Worm (Caenorhabditis elegans): ENCODE results near the gene Y50E8A.6.

Y50E8A.6 gene

ce11 chrV:14784787-14785186 is 43.7 kb upstream of the Y50E8A.6 start:
- TF ChIP-seq lir-1 (GFP tag; conservative IDR thresholded peaks at IDR 0.05) (no peak), cebp-2 (GFP tag; IDR thresholded peaks at IDR 0.05) (no peak), nfyb-1 (GFP tag; IDR thresholded peaks at IDR 0.05) (peak; percentile 67; the same call in 1 of the 2 replicates), madf-3 (GFP tag; IDR thresholded peaks at IDR 0.05) (no peak)

DNA sequence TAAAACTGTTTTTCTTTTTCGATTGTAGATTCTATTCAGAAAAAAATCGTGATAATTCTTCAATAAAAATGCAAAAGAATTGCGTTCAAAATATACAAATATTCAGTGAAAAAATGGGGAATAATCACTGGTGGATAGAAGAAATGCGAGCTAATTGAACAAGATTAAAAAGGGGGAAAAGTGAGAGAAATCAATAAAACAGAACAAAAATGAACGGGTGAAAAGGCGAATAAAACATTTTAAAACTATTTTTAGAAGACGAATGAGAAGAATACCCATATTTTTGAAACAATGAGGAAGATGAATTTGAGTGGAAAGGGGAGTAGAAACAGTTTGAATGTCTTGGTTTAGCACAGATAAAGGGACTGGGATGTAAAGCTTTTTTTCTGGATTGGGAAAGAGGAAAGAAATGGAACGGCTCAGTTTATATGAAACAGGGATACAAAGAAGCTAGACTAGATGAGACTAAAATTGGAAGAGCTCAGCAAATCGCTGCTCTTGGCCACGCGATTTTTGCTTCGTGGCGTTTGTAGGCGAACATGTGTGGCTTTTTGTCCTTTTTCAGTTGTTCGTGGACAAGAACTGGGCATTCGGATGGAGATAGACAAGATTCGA is 43.1 kb upstream of the Y50E8A.6 start, which contains the start of gene Y50E8A.12:
TSS of gene Y50E8A.12 (minus strand) at position 51 of the 615 bp plus-strand sequence.
- TF ChIP-seq tbx-9 (tag; optimal IDR thresholded peaks at IDR 0.05; ENCODE audit: borderline replicate concordance): no peak
- no peak for TF ChIP-seq lin-40 (tag; optimal IDR thresholded peaks at IDR 0.05)
- TF ChIP-seq F23B12.7 (tag; optimal IDR thresholded peaks at IDR 0.05; ENCODE audit: insufficient read depth): no peak
- TF ChIP-seq F52B5.7 (tag; optimal IDR thresholded peaks at IDR 0.05): no peak
- no peak for TF ChIP-seq F57C9.4 (tag; optimal IDR thresholded peaks at IDR 0.05)
- no peak for TF ChIP-seq hmg-20 (GFP tag; IDR thresholded peaks at IDR 0.05)
- TF ChIP-seq xnd-1 (tag; optimal IDR thresholded peaks at IDR 0.05): no peak
- TF ChIP-seq snpc-4 (GFP tag; optimal IDR thresholded peaks at IDR 0.05): no peak
- TF ChIP-seq snpc-4 (tag; optimal IDR thresholded peaks at IDR 0.05): no peak

DNA sequence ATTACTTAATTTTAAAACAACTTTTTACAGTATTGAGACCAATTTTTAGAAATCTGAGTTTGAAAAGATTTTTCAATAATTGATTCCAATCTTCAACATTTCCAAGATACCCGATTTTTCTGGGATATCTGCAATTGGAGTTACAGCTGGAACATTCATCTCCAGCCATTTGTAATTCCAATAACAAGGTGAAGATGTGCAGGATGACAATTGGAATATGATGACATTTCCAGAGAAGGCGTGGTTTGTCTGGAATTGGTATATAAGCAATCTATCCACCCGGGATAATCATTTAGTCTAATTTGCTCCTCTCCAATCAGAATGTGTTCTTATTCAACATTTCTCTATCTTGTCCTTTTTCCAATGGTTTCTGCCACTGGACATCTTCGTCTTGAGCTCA is 40.0 kb upstream of the Y50E8A.6 start, which contains the start of gene Y50E8A.11:
TSS of gene Y50E8A.11 (plus strand) at position 301 of the 400 bp plus-strand sequence.
- TF ChIP-seq T26A5.8 (tag; optimal IDR thresholded peaks at IDR 0.05) (no peak), K11D2.4 (GFP tag; IDR thresholded peaks at IDR 0.05) (no peak), F57C9.4 (tag; optimal IDR thresholded peaks at IDR 0.05) (no peak), nfya-2 (GFP tag; IDR thresholded peaks at IDR 0.05) (no peak), tlf-1 (GFP tag; optimal IDR thresholded peaks at IDR 0.05) (no peak), chd-7 (tag; optimal IDR thresholded peaks at IDR 0.05) (no peak), fkh-3 (tag; optimal IDR thresholded peaks at IDR 0.05) (no peak), ztf-18 (tag; optimal IDR thresholded peaks at IDR 0.05) (no peak), egl-44 (GFP tag; IDR thresholded peaks at IDR 0.05) (no peak), lsy-27 (tag; optimal IDR thresholded peaks at IDR 0.05; ENCODE audit: borderline replicate concordance, insufficient read depth) (no peak), mel-28 (tag; optimal IDR thresholded peaks at IDR 0.05; ENCODE audit: borderline replicate concordance) (no peak), ceh-91 (GFP tag; IDR thresholded peaks at IDR 0.05) (no peak), xnd-1 (tag; optimal IDR thresholded peaks at IDR 0.05) (no peak), pbrm-1 (GFP tag; IDR thresholded peaks at IDR 0.05) (no peak), egrh-3 (GFP tag; IDR thresholded peaks at IDR 0.05) (no peak), ztf-22 (GFP tag; optimal IDR thresholded peaks at IDR 0.05) (no peak)

DNA sequence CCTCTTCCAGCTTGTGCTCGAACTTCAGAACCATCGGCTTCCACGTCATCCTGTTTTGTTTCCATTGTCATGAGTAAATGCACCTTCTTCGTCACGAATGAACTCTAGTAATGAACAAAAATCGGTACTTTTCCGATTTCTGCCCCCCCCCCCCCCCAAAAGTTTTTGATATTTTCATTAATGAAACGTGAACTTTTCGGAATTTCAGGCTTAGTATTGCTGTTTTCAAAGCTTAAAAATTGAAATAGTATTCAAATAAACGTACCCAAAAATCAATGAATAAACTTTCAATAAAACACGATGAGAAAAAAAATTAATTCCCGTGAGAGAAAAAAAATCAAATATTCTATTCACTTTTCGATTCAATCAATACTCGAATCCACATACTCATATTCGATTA is 38.5 kb upstream of the Y50E8A.6 start, which contains the start of the genes scrm-7 and Y50E8A.10:
TSS of gene scrm-7 (minus strand) at position 101 of the 400 bp plus-strand sequence.
TSS of gene Y50E8A.10 (plus strand) at position 353 of the 400 bp plus-strand sequence.
- TF ChIP-seq hlh-12 (tag; optimal IDR thresholded peaks at IDR 0.05) (no peak), nfyb-1 (GFP tag; IDR thresholded peaks at IDR 0.05) (no peak), repo-1 (tag; optimal IDR thresholded peaks at IDR 0.05) (no peak), ztf-25 (GFP tag; IDR thresholded peaks at IDR 0.05) (no peak), lin-54 (GFP tag; optimal IDR thresholded peaks at IDR 0.05) (no peak), egrh-3 (GFP tag; IDR thresholded peaks at IDR 0.05) (no peak), sptf-2 (GFP tag; optimal IDR thresholded peaks at IDR 0.05) (no peak)

DNA sequence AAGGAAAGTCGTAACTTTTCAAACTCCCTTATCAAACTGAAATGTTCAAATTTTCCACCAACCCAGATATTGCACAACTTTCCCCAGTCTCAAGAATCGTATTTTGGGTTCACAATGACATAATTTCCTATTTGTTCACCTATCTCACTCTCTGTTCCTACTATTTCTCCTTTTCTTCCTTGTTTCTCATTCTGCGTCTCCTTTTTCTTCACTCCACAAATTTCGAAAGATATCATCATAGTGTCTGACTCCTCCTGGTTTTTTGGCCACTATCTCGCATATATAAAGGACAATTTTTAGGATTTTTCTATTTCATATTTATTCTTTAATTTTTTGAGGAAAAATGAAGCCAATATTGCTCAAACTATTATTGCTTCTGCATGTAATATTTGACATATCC is 31.9 kb upstream of the Y50E8A.6 start, which contains the start of gene haf-7:
TSS of gene haf-7 (plus strand) at position 211 of the 400 bp plus-strand sequence.
- TF ChIP-seq attf-5 (GFP tag; optimal IDR thresholded peaks at IDR 0.05) (peak; percentile 34), let-526 (GFP tag; IDR thresholded peaks at IDR 0.05) (no peak), hrde-1 (tag; optimal IDR thresholded peaks at IDR 0.05; ENCODE audit: borderline replicate concordance) (no peak), dox-1 (GFP tag; IDR thresholded peaks at IDR 0.05) (peak; percentile 19; the same call in 1 of the 2 replicates), nhr-80 (tag; optimal IDR thresholded peaks at IDR 0.05) (peak; percentile 28), unc-62 (GFP tag; optimal IDR thresholded peaks at IDR 0.05) (peak; percentile 14), cebp-1 (GFP tag; IDR thresholded peaks at IDR 0.05) (peak; percentile 59; the same call in 1 of the 2 replicates), cebp-1 (tag; optimal IDR thresholded peaks at IDR 0.05) (peak; percentile 74), sptf-2 (GFP tag; optimal IDR thresholded peaks at IDR 0.05) (no peak)

Data from whole organism, young adult.